Fruit fly (Drosophila melanogaster): ENCODE data around the gene CG14143.
A peak's percentile ranks its signal among the peaks of the same experiment; 100 is the strongest.

Gene CG14143

dm6 chr3L:11096195-11096908 is 38.4 kb upstream of the CG14143 start, which contains the start of the genes CG46439, Iyd and CG33947 (continued):
- no peak for TF ChIP-seq CG12219 (GFP tag; optimal IDR thresholded peaks at IDR 0.05)
- TF ChIP-seq chm (GFP tag; IDR thresholded peaks at IDR 0.05), result no peak; the same call in 1 of the 2 replicates
- no peak for TF ChIP-seq CG14965 (GFP tag; optimal IDR thresholded peaks at IDR 0.05; ENCODE audit: borderline replicate concordance)
- no peak for TF ChIP-seq crol (GFP tag; IDR thresholded peaks at IDR 0.05)
- no peak for TF ChIP-seq gcm2 (GFP tag; optimal IDR thresholded peaks at IDR 0.05)
- peak; percentile 56 for TF ChIP-seq Atf6 (GFP tag; IDR thresholded peaks at IDR 0.05)
- peak; percentile 82 for TF ChIP-seq ftz-f1 (GFP tag; optimal IDR thresholded peaks at IDR 0.05)
- TF ChIP-seq toy (GFP tag; IDR thresholded peaks at IDR 0.05), result no peak
- TF ChIP-seq zen (tag; optimal IDR thresholded peaks at IDR 0.05), result no peak
- TF ChIP-seq Stat92E (GFP tag; optimal IDR thresholded peaks at IDR 0.05), result no peak
- TF ChIP-seq caup (GFP tag; optimal IDR thresholded peaks at IDR 0.05; ENCODE audit: severe bottlenecking), result no peak
- peak; percentile 13 for TF ChIP-seq HmgZ (tag; optimal IDR thresholded peaks at IDR 0.05)
- peak; percentile 0 for TF ChIP-seq HLH54F (GFP tag; optimal IDR thresholded peaks at IDR 0.05)
- TF ChIP-seq ase (GFP tag; IDR thresholded peaks at IDR 0.05), result no peak
- no peak for TF ChIP-seq h (optimal IDR thresholded peaks at IDR 0.05)
- peak; percentile 67 for TF ChIP-seq Dp (GFP tag; optimal IDR thresholded peaks at IDR 0.05)
- no peak for TF ChIP-seq NFAT (GFP tag; IDR thresholded peaks at IDR 0.05)
- TF ChIP-seq CG15479 (GFP tag; optimal IDR thresholded peaks at IDR 0.05), result no peak
- TF ChIP-seq CG9876 (GFP tag; optimal IDR thresholded peaks at IDR 0.05), result no peak
- TF ChIP-seq CG6765 (GFP tag; optimal IDR thresholded peaks at IDR 0.05), result no peak
- TF ChIP-seq ash1 (GFP tag; optimal IDR thresholded peaks at IDR 0.05), result no peak
- peak; percentile 32 for TF ChIP-seq exex (tag; optimal IDR thresholded peaks at IDR 0.05)
- TF ChIP-seq vfl (GFP tag; optimal IDR thresholded peaks at IDR 0.05), result no peak
- TF ChIP-seq CG1024 (GFP tag; IDR thresholded peaks at IDR 0.05), result no peak
- peak; percentile 18 for TF ChIP-seq trem (tag; optimal IDR thresholded peaks at IDR 0.05)
- no peak for TF ChIP-seq ham (GFP tag; IDR thresholded peaks at IDR 0.05)
- no peak for TF ChIP-seq CG15696 (tag; optimal IDR thresholded peaks at IDR 0.05)
- TF ChIP-seq kni (GFP tag; optimal IDR thresholded peaks at IDR 0.05), result peak; percentile 39
- no peak for TF ChIP-seq kah (GFP tag; optimal IDR thresholded peaks at IDR 0.05)
- no peak for TF ChIP-seq Xbp1 (GFP tag; optimal IDR thresholded peaks at IDR 0.05)
- TF ChIP-seq org-1 (GFP tag; optimal IDR thresholded peaks at IDR 0.05), result no peak
- peak; percentile 4; the same call in 1 of the 3 replicates for TF ChIP-seq ci (GFP tag; IDR thresholded peaks at IDR 0.05)
- no peak for TF ChIP-seq CG9609 (GFP tag; optimal IDR thresholded peaks at IDR 0.05)
- TF ChIP-seq Rx (GFP tag; IDR thresholded peaks at IDR 0.05), result no peak
- TF ChIP-seq CG12236 (GFP tag; optimal IDR thresholded peaks at IDR 0.05), result no peak
- no peak for TF ChIP-seq gfzf (GFP tag; optimal IDR thresholded peaks at IDR 0.05)
- no peak for TF ChIP-seq al (GFP tag; IDR thresholded peaks at IDR 0.05)
- TF ChIP-seq Med (GFP tag), result peak; percentile 89
- no peak for TF ChIP-seq otp (GFP tag; IDR thresholded peaks at IDR 0.05)
- peak; percentile 56; the same call in 2 of the 3 replicates for TF ChIP-seq CG34224 (GFP tag; IDR thresholded peaks at IDR 0.05; ENCODE audit: partially characterized antibody)
- no peak for TF ChIP-seq CG31441 (GFP tag; IDR thresholded peaks at IDR 0.05)
- TF ChIP-seq CG7357 (GFP tag; IDR thresholded peaks at IDR 0.05), result no peak
- TF ChIP-seq NC2β (GFP tag; optimal IDR thresholded peaks at IDR 0.05), result peak; percentile 26
- peak; percentile 58 for TF ChIP-seq Hand (GFP tag; optimal IDR thresholded peaks at IDR 0.05)
- no peak for TF ChIP-seq fd3F (GFP tag; optimal IDR thresholded peaks at IDR 0.05)
- TF ChIP-seq pita (GFP tag; optimal IDR thresholded peaks at IDR 0.05), result no peak
- TF ChIP-seq unpg (GFP tag; optimal IDR thresholded peaks at IDR 0.05), result peak; percentile 17
- peak; percentile 38 for TF ChIP-seq CG13296 (GFP tag; optimal IDR thresholded peaks at IDR 0.05)
- no peak for TF ChIP-seq CG5245 (GFP tag; optimal IDR thresholded peaks at IDR 0.05)
- no peak for TF ChIP-seq pho (GFP tag; optimal IDR thresholded peaks at IDR 0.05)
- no peak for TF ChIP-seq CG14014 (GFP tag; IDR thresholded peaks at IDR 0.05)

Measured in whole organism, embryonic.